Worm (Caenorhabditis elegans) whole organism, L4 larva: ENCODE data around the gene K07F5.14.

Experiments used
- F26F4.8 ChIP-seq: fragments of 200-800 bp; sonication (Bioruptor generic); conservative IDR thresholded peaks from 2 replicates; pipeline ENCODE4 v1.3.6; 2022; ENCODE audit warnings: missing genetic modification characterization, missing compliant biosample characterization
- F37D6.2 ChIP-seq: sonication (generic microtip); optimal IDR thresholded peaks from 2 replicates; lab custom pipeline; 2016; ENCODE audit warnings: mild to moderate bottlenecking, missing genetic modification characterization, missing compliant biosample characterization
- Y105C5A.15 ChIP-seq: fragments of 200-800 bp; sonication (Bioruptor generic); IDR thresholded peaks from 2 replicates; pipeline ENCODE4 v1.3.6; 2022; ENCODE audit warnings: missing genetic modification characterization, missing compliant biosample characterization
- ZK337.2 ChIP-seq: fragments of 200-800 bp; sonication (Bioruptor generic); IDR thresholded peaks from 2 replicates; pipeline ENCODE4 v1.3.6; 2022; ENCODE audit warnings: missing genetic modification reagents, missing genetic modification characterization, missing compliant biosample characterization
- ZK546.5 ChIP-seq, 2 experiments: sonication (generic microtip); optimal IDR thresholded peaks; 2 replicates each; lab custom pipeline; 2017; ENCODE audit warnings: missing biosample characterization in 2 of 2, missing genetic modification characterization in 2 of 2
- arid-1 ChIP-seq: fragments of 200-800 bp; sonication (Bioruptor generic); conservative IDR thresholded peaks from 2 replicates; pipeline ENCODE4 v1.3.6; 2022; ENCODE audit warnings: missing genetic modification reagents, missing genetic modification characterization, missing compliant biosample characterization
- ceh-28 ChIP-seq: fragments of 150-350 bp; optimal IDR thresholded peaks from 2 replicates; lab custom pipeline; 2014; ENCODE audit warnings: missing biosample characterization, missing genetic modification reagents, missing genetic modification characterization
- cey-2 ChIP-seq: sonication (generic microtip); optimal IDR thresholded peaks from 3 replicates; lab custom pipeline; 2017; ENCODE audit warnings: missing genetic modification characterization, mild to moderate bottlenecking, missing compliant biosample characterization, antibody characterized with exemption, borderline replicate concordance; ENCODE audit not compliant: insufficient read depth
- ctbp-1 ChIP-seq: fragments of 200-800 bp; sonication (Bioruptor generic); IDR thresholded peaks from 2 replicates; pipeline ENCODE4 v1.3.6; 2022; ENCODE audit warnings: missing genetic modification reagents, missing genetic modification characterization, missing compliant biosample characterization
- daf-19 ChIP-seq: fragments of 200-800 bp; sonication (Bioruptor generic); conservative IDR thresholded peaks from 2 replicates; pipeline ENCODE4 v1.3.6; 2022; ENCODE audit warnings: missing genetic modification characterization, missing compliant biosample characterization
- daf-8 ChIP-seq: fragments of 200-800 bp; sonication (Bioruptor generic); IDR thresholded peaks from 2 replicates; pipeline ENCODE4 v1.3.6; 2022; ENCODE audit warnings: missing genetic modification characterization, missing compliant biosample characterization
- dmd-8 ChIP-seq: fragments of 200-800 bp; sonication (Bioruptor generic); IDR thresholded peaks from 2 replicates; pipeline ENCODE4 v1.3.6; 2022; ENCODE audit warnings: missing genetic modification characterization, missing compliant biosample characterization
- dve-1 ChIP-seq: sonication (generic microtip); optimal IDR thresholded peaks from 2 replicates; lab custom pipeline; 2017; ENCODE audit warnings: antibody characterized with exemption, mild to moderate bottlenecking, missing genetic modification characterization, missing compliant biosample characterization; ENCODE audit not compliant: insufficient read depth
- egl-27 ChIP-seq: sonication (generic microtip); optimal IDR thresholded peaks from 3 replicates; lab custom pipeline; 2017; ENCODE audit warnings: missing biosample characterization, missing genetic modification reagents, missing genetic modification characterization
- egl-43 ChIP-seq: fragments of 200-800 bp; sonication (Bioruptor generic); IDR thresholded peaks from 2 replicates; pipeline ENCODE4 v1.3.6; 2022; ENCODE audit warnings: missing genetic modification reagents, missing genetic modification characterization, missing compliant biosample characterization
- hlh-11 ChIP-seq: fragments of 200-800 bp; sonication (Bioruptor generic); optimal IDR thresholded peaks from 2 replicates; lab custom pipeline; 2018; ENCODE audit warnings: mild to moderate bottlenecking, missing genetic modification characterization, missing compliant biosample characterization
- hmg-1.1 ChIP-seq: fragments of 200-800 bp; sonication (Bioruptor generic); IDR thresholded peaks from 2 replicates; pipeline ENCODE4 v1.3.6; 2022; ENCODE audit warnings: missing genetic modification reagents, missing genetic modification characterization, missing compliant biosample characterization
- jun-1 ChIP-seq: fragments of 150-350 bp; optimal IDR thresholded peaks from 2 replicates; lab custom pipeline; 2014; ENCODE audit warnings: missing biosample characterization, missing genetic modification reagents, missing genetic modification characterization
- lin-38 ChIP-seq: fragments of 200-800 bp; sonication (Bioruptor generic); IDR thresholded peaks from 2 replicates; pipeline ENCODE4 v1.3.6; 2022; ENCODE audit warnings: missing genetic modification reagents, missing genetic modification characterization, missing compliant biosample characterization
- lin-39 ChIP-seq: fragments of 150-350 bp; optimal IDR thresholded peaks from 2 replicates; lab custom pipeline; 2014; ENCODE audit warnings: missing biosample characterization, missing genetic modification reagents, missing genetic modification characterization
- madf-5 ChIP-seq, 2 experiments: fragments of 200-800 bp; sonication (Bioruptor generic); IDR thresholded peaks; 2 replicates each; pipeline ENCODE4 v1.3.6; 2022; ENCODE audit warnings: missing compliant biosample characterization in 2 of 2, missing genetic modification characterization in 2 of 2
- mdl-1 ChIP-seq, 2 experiments: fragments of 150-350 bp in 1 of 2; sonication (generic microtip) in 1 of 2; optimal IDR thresholded peaks; 2 replicates each; lab custom pipeline; 2014 to 2017; ENCODE audit warnings: missing biosample characterization in 2 of 2, missing genetic modification characterization in 2 of 2
- nhr-10 ChIP-seq: fragments of 150-350 bp; optimal IDR thresholded peaks from 2 replicates; lab custom pipeline; 2014; ENCODE audit warnings: missing biosample characterization, missing genetic modification characterization
- nhr-111 ChIP-seq: fragments of 200-800 bp; sonication (Bioruptor generic); optimal IDR thresholded peaks from 2 replicates; lab custom pipeline; 2018; ENCODE audit warnings: mild to moderate bottlenecking, missing genetic modification characterization, missing compliant biosample characterization
- nhr-6 ChIP-seq: fragments of 150-350 bp; optimal IDR thresholded peaks from 2 replicates; lab custom pipeline; 2014; ENCODE audit warnings: missing biosample characterization, missing genetic modification characterization
- nhr-77 ChIP-seq: fragments of 150-350 bp; optimal IDR thresholded peaks from 2 replicates; lab custom pipeline; 2014; ENCODE audit warnings: missing biosample characterization, missing genetic modification characterization
- pha-4 ChIP-seq, 2 experiments: fragments of 150-350 bp in 1 of 2; fragments of 200-800 bp in 1 of 2; sonication (Bioruptor generic) in 1 of 2; IDR thresholded peaks in 1 of 2; optimal IDR thresholded peaks in 1 of 2; 2 replicates each; pipeline versions ENCODE4 v1.3.6 to Lab custom; 2014 to 2022; ENCODE audit warnings: missing genetic modification characterization in 2 of 2, missing genetic modification reagents in 2 of 2, missing biosample characterization in 1 of 2, missing compliant biosample characterization in 1 of 2
- php-3 ChIP-seq: fragments of 200-800 bp; sonication (Bioruptor generic); IDR thresholded peaks from 2 replicates; pipeline ENCODE4 v1.3.6; 2022; ENCODE audit warnings: missing genetic modification reagents, missing genetic modification characterization, missing compliant biosample characterization
- pqm-1 ChIP-seq: sonication (generic microtip); optimal IDR thresholded peaks from 2 replicates; lab custom pipeline; 2017; ENCODE audit warnings: missing biosample characterization, missing genetic modification characterization
- rbr-2 ChIP-seq: sonication (generic microtip); optimal IDR thresholded peaks from 2 replicates; lab custom pipeline; 2016; ENCODE audit warnings: missing genotype, missing genetic modification characterization, missing compliant biosample characterization
- saeg-2 ChIP-seq: fragments of 200-800 bp; sonication (Bioruptor generic); IDR thresholded peaks from 2 replicates; pipeline ENCODE4 v1.3.6; 2022; ENCODE audit warnings: missing genetic modification reagents, missing genetic modification characterization, missing compliant biosample characterization
- tag-97 ChIP-seq: fragments of 200-800 bp; sonication (Bioruptor generic); IDR thresholded peaks from 2 replicates; pipeline ENCODE4 v1.3.6; 2022; ENCODE audit warnings: missing genetic modification characterization, missing compliant biosample characterization
- unc-39 ChIP-seq: sonication (generic microtip); optimal IDR thresholded peaks from 2 replicates; lab custom pipeline; 2017; ENCODE audit warnings: missing biosample characterization, missing genetic modification characterization
- unc-62 ChIP-seq, 3 experiments: fragments of 150-350 bp in 1 of 3; sonication (generic microtip); optimal IDR thresholded peaks in 2 of 3; peaks in 1 of 3; 1 replicate in 1 of 3; 2 replicates in 2 of 3; lab custom pipeline; 2014 to 2017; ENCODE audit warnings: missing biosample characterization in 3 of 3, missing genetic modification characterization in 3 of 3, missing genetic modification reagents in 3 of 3, missing genotype in 1 of 3
- zfp-2 ChIP-seq: sonication (generic microtip); optimal IDR thresholded peaks from 2 replicates; lab custom pipeline; 2016; ENCODE audit warnings: mild to moderate bottlenecking, missing genetic modification characterization, missing compliant biosample characterization
- zip-11 ChIP-seq: fragments of 200-800 bp; sonication (Bioruptor generic); IDR thresholded peaks from 2 replicates; pipeline ENCODE4 v1.3.6; 2022; ENCODE audit warnings: missing genetic modification characterization, missing compliant biosample characterization
- zip-2 ChIP-seq: fragments of 150-350 bp; optimal IDR thresholded peaks from 2 replicates; lab custom pipeline; 2014; ENCODE audit warnings: missing biosample characterization, missing genetic modification characterization

The K07F5.14 gene

DNA sequence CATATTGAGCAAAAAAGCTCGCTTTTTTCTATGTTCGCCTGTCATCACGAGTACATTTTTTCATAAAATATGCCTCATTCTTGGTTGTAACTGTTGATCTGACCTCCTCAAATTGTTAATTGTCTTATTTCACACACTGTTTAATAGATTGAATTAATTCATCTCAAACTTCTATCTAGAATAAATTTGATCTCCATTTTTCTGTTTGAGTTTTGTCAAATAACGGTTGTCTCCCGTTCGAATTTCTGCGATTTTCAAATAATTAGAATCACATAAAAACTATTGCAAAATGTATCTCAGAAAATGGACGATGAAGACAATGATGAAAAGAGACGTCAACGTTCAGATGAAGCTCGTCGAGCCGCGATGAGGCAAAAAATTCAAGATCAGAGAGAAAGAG is at the start of gene K07F5.14:
K07F5.14 (plus strand) TSS at position 301 of the 400 bp plus-strand sequence.
- TF ChIP-seq ZK337.2, result no peak
- TF ChIP-seq F37D6.2 (tag; lab: Kevin White, UChicago), result no peak
- no peak for TF ChIP-seq egl-27 (tag; lab: Kevin White, UChicago)
- TF ChIP-seq lin-39 (tag; lab: Kevin White, UChicago), result no peak
- no peak for TF ChIP-seq ceh-28 (tag; lab: Kevin White, UChicago)
- no peak for TF ChIP-seq nhr-10 (tag; lab: Kevin White, UChicago)
- no peak for TF ChIP-seq ctbp-1 (GFP tag; lab: Robert Waterston, UW)
- no peak for TF ChIP-seq dve-1 (tag; lab: Kevin White, UChicago)
- no peak for TF ChIP-seq php-3 (GFP tag; lab: Robert Waterston, UW)
- no peak for TF ChIP-seq ZK546.5 (tag; optimal IDR thresholded peaks at IDR 0.05; lab: Kevin White, UChicago)
- no peak for TF ChIP-seq tag-97
- no peak for TF ChIP-seq nhr-6 (tag; lab: Kevin White, UChicago)
- no peak for TF ChIP-seq pqm-1 (tag; lab: Kevin White, UChicago)
- TF ChIP-seq daf-19 (GFP tag; lab: Robert Waterston, UW), result no peak
- no peak for TF ChIP-seq arid-1 (GFP tag; lab: Robert Waterston, UW)
- no peak for TF ChIP-seq cey-2
- no peak for TF ChIP-seq zfp-2 (tag; lab: Kevin White, UChicago)
- TF ChIP-seq, all 104 proteins: peak for 0

DNA sequence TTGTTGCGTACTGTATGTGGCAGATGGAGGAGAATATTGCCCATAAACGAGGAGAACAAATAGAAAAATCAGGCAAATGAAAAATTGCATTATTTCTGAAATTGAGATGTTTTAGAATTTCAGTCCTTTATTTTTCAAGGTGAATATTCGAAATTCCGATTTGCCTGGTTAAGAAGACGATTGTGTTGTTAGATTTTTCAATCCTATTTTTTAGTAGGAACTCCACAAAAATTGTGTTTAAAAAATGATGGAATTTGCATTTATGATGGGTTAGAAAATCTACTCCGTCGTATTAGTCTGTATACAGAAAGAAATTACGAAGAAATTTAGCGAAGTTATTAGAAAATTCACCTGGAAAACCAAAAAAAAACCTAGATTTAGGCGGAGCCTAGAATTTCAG is 46.6 kb upstream of the K07F5.14 start, which contains the start of gene egl-20:
egl-20 (minus strand) TSS at position 101 of the 400 bp plus-strand sequence.
- TF ChIP-seq ZK546.5 (tag; optimal IDR thresholded peaks at IDR 0.05; lab: Kevin White, UChicago) (no peak), madf-5 (GFP tag; IDR thresholded peaks at IDR 0.05; lab: Robert Waterston, UW) (no peak), unc-62 (GFP tag; optimal IDR thresholded peaks at IDR 0.05 in 1 of 2; lab: Kevin White, UChicago) (no peak), unc-62 (tag; optimal IDR thresholded peaks at IDR 0.05; lab: Kevin White, UChicago) (no peak), pha-4 (GFP tag; IDR thresholded peaks at IDR 0.05; lab: Robert Waterston, UW) (no peak), pha-4 (tag; optimal IDR thresholded peaks at IDR 0.05; lab: Kevin White, UChicago) (no peak), daf-8 (GFP tag; lab: Robert Waterston, UW) (no peak)

DNA sequence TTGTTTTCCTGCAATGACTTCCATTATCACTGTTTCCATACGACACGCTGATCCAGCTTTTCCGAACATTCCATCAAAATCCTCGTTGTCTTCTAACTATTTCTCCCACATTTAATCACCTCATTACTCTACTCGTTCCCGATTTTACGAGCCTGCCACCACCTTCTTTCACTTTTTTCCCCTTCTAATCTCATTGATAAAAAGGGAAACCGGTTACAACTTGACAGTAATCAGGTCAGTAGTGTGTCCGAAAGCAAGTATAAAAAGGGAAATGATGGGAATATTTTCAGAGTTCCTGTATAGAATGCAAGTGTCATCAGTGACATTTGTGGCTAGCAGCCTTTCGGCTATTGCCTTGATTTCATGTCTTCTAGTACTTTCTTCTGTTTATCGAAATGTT is 40.4 kb upstream of the K07F5.14 start, which contains the start of gene col-123:
col-123 (plus strand) TSS at position 301 of the 400 bp plus-strand sequence.
- TF ChIP-seq mdl-1 (tag; optimal IDR thresholded peaks at IDR 0.05; lab: Kevin White, UChicago) (no peak), madf-5 (GFP tag; IDR thresholded peaks at IDR 0.05; lab: Robert Waterston, UW) (no peak), jun-1 (tag; lab: Kevin White, UChicago) (no peak), nhr-111 (GFP tag; lab: Kevin White, UChicago) (no peak), Y105C5A.15 (no peak), zip-2 (tag; lab: Kevin White, UChicago) (no peak), nhr-77 (tag; lab: Kevin White, UChicago) (no peak), egl-43 (GFP tag; lab: Robert Waterston, UW) (no peak), pha-4 (GFP tag; IDR thresholded peaks at IDR 0.05; lab: Robert Waterston, UW) (no peak), pha-4 (tag; optimal IDR thresholded peaks at IDR 0.05; lab: Kevin White, UChicago) (no peak), unc-39 (no peak), zip-11 (GFP tag; lab: Robert Waterston, UW) (no peak), dmd-8 (no peak), F26F4.8 (GFP tag; lab: Robert Waterston, UW) (no peak), saeg-2 (GFP tag; lab: Robert Waterston, UW) (no peak), rbr-2 (tag; lab: Kevin White, UChicago) (no peak), lin-38 (GFP tag; lab: Robert Waterston, UW) (no peak), hlh-11 (tag; lab: Kevin White, UChicago) (no peak), hmg-1.1 (GFP tag; lab: Robert Waterston, UW) (no peak)
- TF ChIP-seq, all 104 proteins: peak for 0
